Worm (Caenorhabditis elegans): ENCODE data around the gene vrk-1.

The vrk-1 gene

ce11 chrII:5907482-5907881, 14.3 kb upstream of the vrk-1 start, which contains the start of gene vps-35:
vps-35 (plus strand) TSS chrII:5907816.
- peak; percentile 39 for TF ChIP-seq ceh-31 (tag; optimal IDR thresholded peaks at IDR 0.05)
- TF ChIP-seq unc-42 (tag; optimal IDR thresholded peaks at IDR 0.05): no peak
- TF ChIP-seq fax-1 (tag; optimal IDR thresholded peaks at IDR 0.05): no peak
- no peak for TF ChIP-seq rnt-1 (tag; optimal IDR thresholded peaks at IDR 0.05)
- TF ChIP-seq fkh-10 (GFP tag; optimal IDR thresholded peaks at IDR 0.05): no peak

DNA sequence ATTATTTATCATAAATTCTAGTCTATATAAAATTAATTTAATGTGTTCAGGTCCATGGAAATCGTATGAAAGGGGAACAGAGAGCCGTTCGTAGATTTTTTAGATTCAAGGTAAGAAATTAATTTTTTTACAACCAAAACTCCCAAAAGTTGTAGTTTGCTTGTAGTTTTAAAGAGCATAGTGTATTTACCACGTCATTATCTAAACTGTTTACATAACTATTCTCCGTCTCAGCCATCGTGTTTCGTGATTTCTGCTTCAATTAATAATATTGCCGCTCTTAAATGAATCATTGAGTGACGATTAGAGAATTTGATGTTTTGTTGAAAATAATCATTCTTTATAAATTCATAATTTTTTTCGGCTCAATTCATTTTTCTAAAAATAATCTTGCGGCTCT, 10.5 kb upstream of the vrk-1 start, which contains the start of gene cgt-3:
Gene cgt-3, plus strand, starts transcription at position 51 of the 400 bp plus-strand sequence.
- no peak for TF ChIP-seq pha-2 (tag; optimal IDR thresholded peaks at IDR 0.05)
- TF ChIP-seq K09A11.1 (tag; optimal IDR thresholded peaks at IDR 0.05; ENCODE audit: insufficient read depth): no peak
- no peak for TF ChIP-seq syd-9 (tag; optimal IDR thresholded peaks at IDR 0.05)
- TF ChIP-seq mec-3 (tag; optimal IDR thresholded peaks at IDR 0.05; ENCODE audit: borderline replicate concordance): no peak
- no peak for TF ChIP-seq unc-55 (GFP tag; optimal IDR thresholded peaks at IDR 0.05)
- TF ChIP-seq ceh-45 (GFP tag; IDR thresholded peaks at IDR 0.05): no peak
- TF ChIP-seq nhr-232 (tag; optimal IDR thresholded peaks at IDR 0.05): no peak
- no peak for TF ChIP-seq unc-3 (GFP tag; conservative IDR thresholded peaks at IDR 0.05)
- no peak for TF ChIP-seq unc-3 (tag; optimal IDR thresholded peaks at IDR 0.05)
- no peak for TF ChIP-seq che-1 (tag; optimal IDR thresholded peaks at IDR 0.05)
- no peak for TF ChIP-seq pha-4 (tag; optimal IDR thresholded peaks at IDR 0.05)
- no peak for TF ChIP-seq ceh-22 (tag; optimal IDR thresholded peaks at IDR 0.05)
- no peak for TF ChIP-seq ceh-6 (GFP tag; optimal IDR thresholded peaks at IDR 0.05)
- TF ChIP-seq elt-4 (tag; optimal IDR thresholded peaks at IDR 0.05): no peak

- TF ChIP-seq odd-2 (tag; optimal IDR thresholded peaks at IDR 0.05): no peak
- TF ChIP-seq elt-2 (tag; optimal IDR thresholded peaks at IDR 0.05): peak; percentile 69
These were observed 9.7 kb upstream of the vrk-1 start for ce11 chrII:5911939-5912523.

DNA sequence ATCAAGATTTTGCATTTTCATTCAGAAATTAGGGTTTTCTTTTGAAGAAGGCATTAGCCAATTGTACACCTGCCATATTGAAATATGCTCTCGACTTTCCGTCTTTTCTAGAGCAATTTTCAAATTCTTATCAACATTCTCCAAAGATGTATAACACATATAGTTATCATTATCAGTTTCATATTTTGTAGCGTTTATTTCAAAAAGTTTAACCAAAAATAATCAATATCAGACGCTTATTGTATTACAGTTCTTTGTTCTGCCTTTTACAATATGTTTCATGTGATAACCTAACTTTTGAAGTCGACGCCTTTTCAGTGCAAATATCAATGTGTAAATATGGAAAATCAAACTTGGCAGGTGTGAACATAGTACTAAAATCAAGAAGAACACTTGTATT, 7.9 kb upstream of the vrk-1 start:
- TF ChIP-seq ceh-22 (tag; optimal IDR thresholded peaks at IDR 0.05) (no peak), ceh-6 (GFP tag; optimal IDR thresholded peaks at IDR 0.05) (no peak)

ce11 chrII:5917010-5917472, 4.7 kb upstream of the vrk-1 start, which contains the start of gene frh-1:
frh-1 (plus strand) TSS chrII:5917422.
- TF ChIP-seq elt-2 (tag; optimal IDR thresholded peaks at IDR 0.05) (no peak), fkh-10 (GFP tag; optimal IDR thresholded peaks at IDR 0.05) (no peak), Y22D7AL.16 (tag; optimal IDR thresholded peaks at IDR 0.05) (no peak), lim-6 (tag; optimal IDR thresholded peaks at IDR 0.05) (no peak), ceh-14 (tag; optimal IDR thresholded peaks at IDR 0.05) (no peak), hlh-13 (GFP tag; optimal IDR thresholded peaks at IDR 0.05) (no peak), sdc-2 (tag; optimal IDR thresholded peaks at IDR 0.05) (no peak), ref-2 (tag; optimal IDR thresholded peaks at IDR 0.05) (no peak), unc-55 (GFP tag; optimal IDR thresholded peaks at IDR 0.05) (no peak), ttx-3 (tag; optimal IDR thresholded peaks at IDR 0.05) (no peak), pax-1 (tag; optimal IDR thresholded peaks at IDR 0.05) (no peak), che-1 (tag; optimal IDR thresholded peaks at IDR 0.05) (no peak)

- TF ChIP-seq hlh-30 (tag; optimal IDR thresholded peaks at IDR 0.05; ENCODE audit: insufficient read depth) (peak; percentile 41), nhr-232 (tag; optimal IDR thresholded peaks at IDR 0.05) (no peak), unc-3 (GFP tag; conservative IDR thresholded peaks at IDR 0.05) (0 out of 2 replicates have a peak, but pooled peaks have one; percentile 8), unc-3 (tag; optimal IDR thresholded peaks at IDR 0.05) (no peak), syd-9 (tag; optimal IDR thresholded peaks at IDR 0.05) (no peak), elt-2 (tag; optimal IDR thresholded peaks at IDR 0.05) (peak; percentile 21), pha-4 (tag; optimal IDR thresholded peaks at IDR 0.05) (no peak), ceh-31 (tag; optimal IDR thresholded peaks at IDR 0.05) (peak; percentile 36), K02D7.2 (tag; optimal IDR thresholded peaks at IDR 0.05) (no peak), pros-1 (tag; optimal IDR thresholded peaks at IDR 0.05) (no peak), ceh-48 (tag; optimal IDR thresholded peaks at IDR 0.05) (no peak), ets-4 (tag; optimal IDR thresholded peaks at IDR 0.05) (peak; percentile 27), fkh-6 (tag; optimal IDR thresholded peaks at IDR 0.05) (no peak), ceh-18 (tag; optimal IDR thresholded peaks at IDR 0.05) (no peak), lin-11 (tag; optimal IDR thresholded peaks at IDR 0.05) (no peak), fkh-10 (GFP tag; optimal IDR thresholded peaks at IDR 0.05) (no peak), unc-42 (tag; optimal IDR thresholded peaks at IDR 0.05) (peak; percentile 81), Y22D7AL.16 (tag; optimal IDR thresholded peaks at IDR 0.05) (no peak), ceh-45 (GFP tag; IDR thresholded peaks at IDR 0.05) (no peak)
These were observed 3.5 kb upstream of the vrk-1 start, which contains the start of gene ptp-2 for ce11 chrII:5918149-5918697. ptp-2 (plus strand) TSS chrII:5918647.
